Fruit fly (Drosophila melanogaster) ovary, adult (tissue): Measurements from ENCODE around the gene wat.

Experiments
- CG17801 ChIP-seq: fragments of 200-800 bp; optimal IDR thresholded peaks from 2 replicates; lab custom pipeline; 2019; ENCODE audit warnings: missing biosample characterization, mild to moderate bottlenecking, missing genetic modification characterization, moderate library complexity; ENCODE audit not compliant: partially characterized antibody

The wat gene

dm6 chr3R:29020366-29020765 is at the start of gene wat:
TSS of gene wat (minus strand) at chr3R:29020406.
- no peak for TF ChIP-seq CG17801 (GFP tag; lab: Kevin White, UChicago)

dm6 chr3R:29069208-29070072 is 49.2 kb upstream of the wat start:
- no peak for TF ChIP-seq CG17801 (GFP tag; lab: Kevin White, UChicago)

- no peak for TF ChIP-seq CG17801 (GFP tag; lab: Kevin White, UChicago)
Measured at dm6 chr3R:29068430-29069207, 48.4 kb upstream of the wat start.

- TF ChIP-seq CG17801 (GFP tag; lab: Kevin White, UChicago), result no peak
Measured at dm6 chr3R:29067091-29067490, 46.9 kb upstream of the wat start.

DNA sequence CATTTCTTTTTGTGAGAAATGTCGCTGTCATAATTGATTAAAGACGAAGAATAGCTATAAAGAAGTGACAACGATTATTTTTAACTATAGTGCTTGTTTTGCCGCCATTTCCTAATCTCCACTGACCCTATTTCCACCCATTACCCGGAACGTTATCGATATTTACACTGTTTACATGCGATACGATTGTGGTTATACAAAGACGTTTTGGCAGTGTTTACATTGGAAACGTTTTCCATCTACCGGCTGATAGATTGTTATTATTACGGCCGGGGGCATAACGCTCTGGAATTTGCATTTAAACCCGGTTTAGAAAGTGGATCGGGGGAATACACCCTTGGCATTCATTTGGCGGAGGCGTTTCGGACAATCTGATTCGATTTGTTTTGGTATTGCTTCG is 46.1 kb upstream of the wat start:
- TF ChIP-seq CG17801 (GFP tag; lab: Kevin White, UChicago), result no peak

DNA sequence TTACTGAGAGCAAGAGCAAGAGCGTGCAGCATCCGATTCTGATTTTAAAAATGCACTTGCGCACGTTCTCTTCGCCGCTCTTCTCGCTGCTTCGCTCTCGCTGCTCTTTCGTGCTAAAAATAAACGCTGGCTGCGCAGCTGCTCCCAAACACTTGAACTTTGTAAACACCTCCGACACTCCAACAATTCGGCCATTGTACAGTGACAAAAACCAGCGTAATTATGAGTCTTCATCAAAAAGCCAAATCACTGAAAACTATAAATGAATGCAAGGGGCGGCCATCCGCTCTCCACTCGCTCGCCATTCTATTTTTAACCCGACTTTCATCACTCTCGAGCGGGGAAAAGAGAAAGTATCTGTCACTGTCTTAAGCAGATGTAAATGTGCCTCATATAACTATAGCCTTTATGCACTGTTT is 44.5 kb upstream of the wat start:
- no peak for TF ChIP-seq CG17801 (GFP tag; lab: Kevin White, UChicago)

- TF ChIP-seq CG17801 (GFP tag; lab: Kevin White, UChicago), result no peak
Measured at dm6 chr3R:29063921-29064460, 43.8 kb upstream of the wat start.

DNA sequence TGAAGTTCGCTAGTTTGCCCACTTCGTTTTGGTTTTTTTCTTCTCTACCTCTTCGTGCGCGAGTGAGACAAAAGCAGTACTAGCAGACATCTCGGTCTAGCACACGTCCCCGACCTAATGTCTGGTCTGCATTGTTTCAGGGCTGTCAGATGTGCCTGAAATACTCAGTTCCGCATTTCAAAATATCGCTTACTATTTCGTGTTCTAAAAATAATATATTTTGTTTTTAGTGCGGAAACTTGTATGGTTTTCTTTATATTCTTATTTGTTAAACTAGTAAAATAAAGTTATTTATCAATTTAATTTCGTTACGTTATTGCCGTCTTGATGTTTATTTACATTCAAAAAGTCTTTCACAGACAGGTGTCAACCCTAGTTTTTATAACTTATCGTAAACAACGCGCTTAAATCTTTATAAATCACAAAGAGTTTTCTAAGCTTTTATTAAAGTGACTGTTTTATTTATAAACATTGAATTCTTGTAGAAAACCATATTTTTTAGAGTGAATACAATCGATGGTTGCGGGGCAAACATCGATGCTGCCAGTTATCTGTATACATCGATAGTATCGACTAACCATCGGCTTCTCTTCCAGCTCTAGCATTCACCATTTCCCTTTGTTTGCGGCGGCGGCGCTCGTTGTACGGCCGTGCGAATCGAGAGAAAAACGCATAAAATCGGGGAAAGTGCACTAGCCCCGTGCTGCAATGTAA is 43.2 kb upstream of the wat start:
- TF ChIP-seq CG17801 (GFP tag; lab: Kevin White, UChicago), result peak; percentile 39

DNA sequence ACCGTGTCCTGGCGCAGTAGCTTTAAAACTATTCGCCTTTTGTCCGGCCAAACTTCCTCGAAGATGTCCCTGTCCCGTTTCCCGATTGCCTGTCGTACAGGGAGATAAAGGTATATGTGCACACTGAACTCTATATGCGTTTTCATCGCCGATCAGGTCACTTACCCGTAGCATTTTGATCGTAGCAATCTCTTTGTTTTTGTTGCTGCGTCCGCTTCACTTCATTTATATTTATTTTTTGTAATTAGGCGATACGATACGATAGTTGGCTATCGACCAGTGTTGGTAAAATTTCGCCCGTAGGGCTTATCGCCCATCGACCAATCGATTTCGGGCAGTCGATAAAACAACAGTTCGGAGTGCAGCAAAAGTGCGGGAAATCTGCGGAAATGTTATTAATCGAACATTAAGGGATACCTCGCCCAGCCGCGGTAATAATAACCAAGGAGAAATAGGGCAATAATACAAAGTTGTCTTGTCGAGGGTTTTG is 42.6 kb upstream of the wat start, which contains the start of the genes Cul5 and Bicra:
Gene Cul5, minus strand, starts transcription at position 259 of the 490 bp plus-strand sequence.
Gene Bicra, plus strand, starts transcription at position 324 of the 490 bp plus-strand sequence.
- TF ChIP-seq CG17801 (GFP tag; lab: Kevin White, UChicago), result peak; percentile 67

- TF ChIP-seq CG17801 (GFP tag; lab: Kevin White, UChicago), result no peak
Measured at dm6 chr3R:29059385-29059784, 39.2 kb upstream of the wat start.

DNA sequence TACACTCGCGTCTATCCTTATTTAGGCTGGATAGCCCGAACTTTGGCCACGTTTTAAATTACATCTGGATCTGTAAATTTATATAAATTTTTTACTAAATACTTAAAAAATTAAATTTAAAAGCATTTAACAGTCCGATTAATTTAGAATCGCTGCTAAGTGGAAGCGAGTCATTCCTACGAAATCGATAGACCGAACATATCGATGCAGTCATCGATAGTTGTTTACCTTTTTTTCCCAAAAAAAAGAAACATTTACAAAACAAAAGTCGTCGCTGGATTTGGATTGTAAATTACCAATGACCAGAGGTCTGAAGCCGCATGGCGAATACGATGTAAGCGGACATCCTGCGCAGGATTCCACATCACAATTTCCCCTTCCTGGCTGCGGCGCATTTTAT is 35.5 kb upstream of the wat start, which contains the start of gene Sirt7:
Gene Sirt7, plus strand, starts transcription at position 218 of the 400 bp plus-strand sequence.
- peak; percentile 89 for TF ChIP-seq CG17801 (GFP tag; lab: Kevin White, UChicago)

DNA sequence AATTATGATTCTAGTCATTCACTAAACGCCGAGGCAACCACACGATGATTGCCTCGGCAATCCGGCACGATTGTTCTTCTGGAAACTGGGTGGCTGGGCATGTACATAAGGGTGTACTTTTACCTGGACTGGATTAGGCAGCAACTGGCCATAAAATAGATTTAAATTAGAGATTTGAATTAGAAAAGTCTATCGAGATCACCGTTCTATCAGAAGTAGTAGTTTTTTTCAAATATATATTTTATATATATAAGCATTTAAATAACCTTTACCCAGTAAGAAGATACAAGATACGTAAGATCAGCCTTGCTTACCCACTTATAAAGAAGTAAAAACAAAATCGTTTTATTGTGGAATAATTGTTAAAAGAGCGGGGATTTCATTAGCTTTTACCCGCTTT is 33.8 kb upstream of the wat start, which contains the start of gene CG11843:
Gene CG11843, plus strand, starts transcription at position 301 of the 400 bp plus-strand sequence.
- no peak for TF ChIP-seq CG17801 (GFP tag; lab: Kevin White, UChicago)

- TF ChIP-seq CG17801 (GFP tag; lab: Kevin White, UChicago), result no peak
Measured at dm6 chr3R:29052380-29052779, 32.2 kb upstream of the wat start, which contains the start of gene CG11842. TSS of gene CG11842 (plus strand) at chr3R:29052680.

dm6 chr3R:29050756-29051155 is 30.6 kb upstream of the wat start, which contains the start of gene CG11841:
TSS of gene CG11841 (plus strand) at chr3R:29051056.
- no peak for TF ChIP-seq CG17801 (GFP tag; lab: Kevin White, UChicago)
